Worm (Caenorhabditis elegans) whole organism, mixed stage, embryonic: ENCODE data around the gene gln-2.

Experiments
- M03D4.4 ChIP-seq: sonication (generic microtip); optimal IDR thresholded peaks from 2 replicates; lab custom pipeline; 2017; ENCODE audit warnings: mild to moderate bottlenecking, missing genetic modification characterization, missing compliant biosample characterization
- bed-3 ChIP-seq: fragments of 200-800 bp; sonication (Bioruptor generic); optimal IDR thresholded peaks from 3 replicates; lab custom pipeline; 2018; ENCODE audit warnings: mild to moderate bottlenecking, missing genetic modification characterization, moderate library complexity, missing compliant biosample characterization
- blmp-1 ChIP-seq: fragments of 150-350 bp; optimal IDR thresholded peaks from 2 replicates; lab custom pipeline; 2014; ENCODE audit warnings: missing biosample characterization, missing genetic modification characterization
- ceh-39 ChIP-seq: fragments of 150-350 bp; optimal IDR thresholded peaks from 2 replicates; lab custom pipeline; 2014; ENCODE audit warnings: missing biosample characterization, missing genetic modification characterization
- ceh-43 ChIP-seq: fragments of 200-800 bp; sonication (Bioruptor generic); optimal IDR thresholded peaks from 2 replicates; lab custom pipeline; 2018; ENCODE audit warnings: mild to moderate bottlenecking, missing genetic modification characterization, moderate library complexity, missing compliant biosample characterization
- ces-1 ChIP-seq: fragments of 150-350 bp; optimal IDR thresholded peaks from 2 replicates; lab custom pipeline; 2014; ENCODE audit warnings: missing biosample characterization, missing genetic modification reagents, missing genetic modification characterization
- cnd-1 ChIP-seq: fragments of 200-800 bp; sonication (Bioruptor generic); optimal IDR thresholded peaks from 2 replicates; lab custom pipeline; 2018; ENCODE audit warnings: mild to moderate bottlenecking, missing genetic modification characterization, missing compliant biosample characterization
- drap-1 ChIP-seq: fragments of 200-800 bp; sonication (Bioruptor generic); optimal IDR thresholded peaks from 3 replicates; lab custom pipeline; 2018; ENCODE audit warnings: mild to moderate bottlenecking, missing genetic modification characterization, missing compliant biosample characterization
- elt-1 ChIP-seq: sonication (generic microtip); optimal IDR thresholded peaks from 2 replicates; lab custom pipeline; 2017; ENCODE audit warnings: missing genetic modification characterization, mild to moderate bottlenecking, missing compliant biosample characterization, antibody characterized with exemption, moderate library complexity, borderline replicate concordance; ENCODE audit not compliant: insufficient read depth
- elt-3 ChIP-seq: fragments of 150-350 bp; optimal IDR thresholded peaks from 2 replicates; lab custom pipeline; 2014; ENCODE audit warnings: missing biosample characterization, missing genetic modification characterization
- flh-1 ChIP-seq: fragments of 200-800 bp; sonication (Bioruptor generic); optimal IDR thresholded peaks from 2 replicates; lab custom pipeline; 2018; ENCODE audit warnings: mild to moderate bottlenecking, missing genetic modification characterization, moderate library complexity, missing compliant biosample characterization
- ham-2 ChIP-seq: fragments of 200-800 bp; sonication (Bioruptor generic); optimal IDR thresholded peaks from 2 replicates; lab custom pipeline; 2018; ENCODE audit warnings: mild to moderate bottlenecking, missing genetic modification characterization, missing compliant biosample characterization
- hlh-1 ChIP-seq: fragments of 150-350 bp; optimal IDR thresholded peaks from 2 replicates; lab custom pipeline; 2014; ENCODE audit warnings: missing biosample characterization, missing genetic modification reagents, missing genetic modification characterization
- lin-13 ChIP-seq: fragments of 150-350 bp; optimal IDR thresholded peaks from 2 replicates; lab custom pipeline; 2014; ENCODE audit warnings: missing biosample characterization, missing genetic modification characterization
- lsy-2 ChIP-seq: fragments of 150-350 bp; optimal IDR thresholded peaks from 2 replicates; lab custom pipeline; 2014; ENCODE audit warnings: missing biosample characterization, missing genetic modification characterization
- mep-1 ChIP-seq: fragments of 150-350 bp; optimal IDR thresholded peaks from 2 replicates; lab custom pipeline; 2017; ENCODE audit warnings: missing biosample characterization, missing genetic modification reagents, missing genetic modification characterization, inconsistent platforms
- mls-2 ChIP-seq: sonication (generic microtip); optimal IDR thresholded peaks from 2 replicates; lab custom pipeline; 2016; ENCODE audit warnings: mild to moderate bottlenecking, missing genetic modification characterization, moderate library complexity, missing compliant biosample characterization
- nhr-12 ChIP-seq: fragments of 150-350 bp; optimal IDR thresholded peaks from 2 replicates; lab custom pipeline; 2014; ENCODE audit warnings: missing biosample characterization, missing genetic modification characterization
- nhr-2 ChIP-seq: fragments of 150-350 bp; optimal IDR thresholded peaks from 2 replicates; lab custom pipeline; 2014; ENCODE audit warnings: missing biosample characterization, missing genetic modification characterization
- nhr-237 ChIP-seq: fragments of 150-350 bp; optimal IDR thresholded peaks from 2 replicates; lab custom pipeline; 2014; ENCODE audit warnings: missing biosample characterization, missing genetic modification characterization
- nhr-28 ChIP-seq: fragments of 150-350 bp; optimal IDR thresholded peaks from 2 replicates; lab custom pipeline; 2014; ENCODE audit warnings: missing biosample characterization, missing genetic modification characterization
- nhr-76 ChIP-seq: sonication (generic microtip); optimal IDR thresholded peaks from 2 replicates; lab custom pipeline; 2017; ENCODE audit warnings: missing biosample characterization, missing genetic modification characterization
- pha-4 ChIP-seq: fragments of 150-350 bp; optimal IDR thresholded peaks from 2 replicates; lab custom pipeline; 2018; ENCODE audit warnings: missing biosample characterization, missing genetic modification reagents, missing genetic modification characterization
- sem-2 ChIP-seq: fragments of 200-800 bp; sonication (Bioruptor generic); optimal IDR thresholded peaks from 2 replicates; lab custom pipeline; 2018; ENCODE audit warnings: mild to moderate bottlenecking, missing genetic modification characterization, missing compliant biosample characterization
- snpc-4 ChIP-seq: fragments of 150-350 bp; optimal IDR thresholded peaks from 2 replicates; lab custom pipeline; 2014; ENCODE audit warnings: missing biosample characterization, missing genetic modification characterization
- sptf-1 ChIP-seq: sonication (generic microtip); optimal IDR thresholded peaks from 2 replicates; lab custom pipeline; 2017; ENCODE audit warnings: mild to moderate bottlenecking, missing genetic modification characterization, moderate library complexity, missing compliant biosample characterization
- tbx-8 ChIP-seq: fragments of 200-800 bp; sonication (Bioruptor generic); optimal IDR thresholded peaks from 2 replicates; lab custom pipeline; 2018; ENCODE audit warnings: mild to moderate bottlenecking, missing genetic modification characterization, moderate library complexity, missing compliant biosample characterization
- unc-120 ChIP-seq: sonication (generic microtip); optimal IDR thresholded peaks from 2 replicates; lab custom pipeline; 2017; ENCODE audit warnings: missing genetic modification characterization, missing compliant biosample characterization; ENCODE audit not compliant: poor library complexity, severe bottlenecking
- unc-39 ChIP-seq: fragments of 150-350 bp; optimal IDR thresholded peaks from 2 replicates; lab custom pipeline; 2014; ENCODE audit warnings: missing biosample characterization, missing genetic modification characterization
- unc-62 ChIP-seq: fragments of 150-350 bp; optimal IDR thresholded peaks from 2 replicates; lab custom pipeline; 2014; ENCODE audit warnings: missing biosample characterization, missing genetic modification reagents, missing genetic modification characterization
- zip-8 ChIP-seq: fragments of 150-350 bp; optimal IDR thresholded peaks from 2 replicates; lab custom pipeline; 2014; ENCODE audit warnings: missing biosample characterization, missing genetic modification characterization
- ztf-11 ChIP-seq: fragments of 150-350 bp; optimal IDR thresholded peaks from 2 replicates; lab custom pipeline; 2014; ENCODE audit warnings: missing biosample characterization, missing genetic modification characterization

gln-2 gene

ce11 chrIII:9928777-9929176, 15.8 kb downstream of the gln-2 start, which contains the start of gene ttr-1:
ttr-1 (plus strand) TSS chrIII:9929077.
- TF ChIP-seq unc-39 (tag; lab: Kevin White, UChicago) (no peak), lsy-2 (tag; lab: Kevin White, UChicago) (no peak), lin-13 (tag; lab: Kevin White, UChicago) (no peak), nhr-237 (tag; lab: Kevin White, UChicago) (no peak), hlh-1 (tag; lab: Kevin White, UChicago) (no peak), nhr-28 (tag; lab: Kevin White, UChicago) (no peak), ces-1 (GFP tag; lab: Kevin White, UChicago) (no peak), bed-3 (no peak), drap-1 (no peak), ceh-43 (GFP tag; lab: Kevin White, UChicago) (no peak), snpc-4 (tag; lab: Kevin White, UChicago) (no peak), ham-2 (GFP tag; lab: Kevin White, UChicago) (no peak), sem-2 (GFP tag; lab: Kevin White, UChicago) (no peak), unc-120 (tag; lab: Kevin White, UChicago) (no peak), unc-62 (GFP tag; lab: Kevin White, UChicago) (no peak), ceh-39 (tag; lab: Kevin White, UChicago) (no peak), M03D4.4 (no peak), blmp-1 (tag; lab: Kevin White, UChicago) (no peak)

- TF ChIP-seq ceh-39 (tag; lab: Kevin White, UChicago) (no peak), ztf-11 (tag; lab: Kevin White, UChicago) (no peak), unc-62 (GFP tag; lab: Kevin White, UChicago) (no peak), pha-4 (no peak), cnd-1 (tag; lab: Kevin White, UChicago) (no peak), flh-1 (GFP tag; lab: Kevin White, UChicago) (no peak), unc-120 (tag; lab: Kevin White, UChicago) (no peak), nhr-237 (tag; lab: Kevin White, UChicago) (no peak), lin-13 (tag; lab: Kevin White, UChicago) (no peak), nhr-2 (no peak), bed-3 (no peak)
Measured at ce11 chrIII:9927378-9927777, 17.2 kb downstream of the gln-2 start, which contains the start of gene ttr-2. ttr-2 (plus strand) TSS chrIII:9927769.

- TF ChIP-seq unc-39 (tag; lab: Kevin White, UChicago) (no peak), sptf-1 (no peak), elt-1 (tag; lab: Kevin White, UChicago) (no peak), ham-2 (GFP tag; lab: Kevin White, UChicago) (no peak), ceh-39 (tag; lab: Kevin White, UChicago) (no peak), ztf-11 (tag; lab: Kevin White, UChicago) (no peak), nhr-237 (tag; lab: Kevin White, UChicago) (no peak), zip-8 (no peak), unc-62 (GFP tag; lab: Kevin White, UChicago) (no peak), blmp-1 (tag; lab: Kevin White, UChicago) (no peak), ces-1 (GFP tag; lab: Kevin White, UChicago) (no peak)
Measured at ce11 chrIII:9926650-9927049, 18.0 kb downstream of the gln-2 start, which contains the start of gene ttr-3. ttr-3 (minus strand) TSS chrIII:9926750.

ce11 chrIII:9922874-9923273, 21.7 kb downstream of the gln-2 start, which contains the start of gene cbp-2:
cbp-2 (plus strand) TSS chrIII:9923174.
- no peak for TF ChIP-seq zip-8
- no peak for TF ChIP-seq snpc-4 (tag; lab: Kevin White, UChicago)
- no peak for TF ChIP-seq nhr-237 (tag; lab: Kevin White, UChicago)
- TF ChIP-seq ceh-39 (tag; lab: Kevin White, UChicago) = no peak
- no peak for TF ChIP-seq cnd-1 (tag; lab: Kevin White, UChicago)
- no peak for TF ChIP-seq ztf-11 (tag; lab: Kevin White, UChicago)

- TF ChIP-seq bed-3 = no peak
- no peak for TF ChIP-seq elt-3 (tag; lab: Kevin White, UChicago)
- TF ChIP-seq tbx-8 (GFP tag; lab: Kevin White, UChicago) = no peak
- no peak for TF ChIP-seq lin-13 (tag; lab: Kevin White, UChicago)
- TF ChIP-seq zip-8 = no peak
- TF ChIP-seq ces-1 (GFP tag; lab: Kevin White, UChicago) = no peak
- no peak for TF ChIP-seq ceh-43 (GFP tag; lab: Kevin White, UChicago)
- no peak for TF ChIP-seq mep-1 (tag; lab: Kevin White, UChicago)
- no peak for TF ChIP-seq nhr-2
- no peak for TF ChIP-seq cnd-1 (tag; lab: Kevin White, UChicago)
- no peak for TF ChIP-seq mls-2
- no peak for TF ChIP-seq nhr-28 (tag; lab: Kevin White, UChicago)
- TF ChIP-seq nhr-237 (tag; lab: Kevin White, UChicago) = no peak
- TF ChIP-seq sptf-1 = no peak
- no peak for TF ChIP-seq pha-4
- TF ChIP-seq nhr-76 = no peak
- TF ChIP-seq elt-1 (tag; lab: Kevin White, UChicago) = no peak
- no peak for TF ChIP-seq drap-1
- TF ChIP-seq nhr-12 = no peak
- no peak for TF ChIP-seq unc-39 (tag; lab: Kevin White, UChicago)
Measured at ce11 chrIII:9922310-9922709, 22.3 kb downstream of the gln-2 start.
